Fruit fly (Drosophila melanogaster) whole organism, embryonic: Measurements from ENCODE around the gene CG2147.

Experiments
- BEAF-32 ChIP-seq: fragments of 200-800 bp; sonication (Bioruptor generic); optimal IDR thresholded peaks from 3 replicates; lab custom pipeline; 2017; ENCODE audit warnings: missing biosample characterization, missing genetic modification characterization, mild to moderate bottlenecking, moderate library complexity, missing genetic modification reagents
- Blimp-1 ChIP-seq: fragments of 200-800 bp; sonication (Bioruptor generic); optimal IDR thresholded peaks from 3 replicates; lab custom pipeline; 2018; ENCODE audit warnings: missing biosample characterization, missing genetic modification characterization, mild to moderate bottlenecking, moderate library complexity, missing genetic modification reagents
- CG10979 ChIP-seq: fragments of 200-800 bp; sonication (Bioruptor generic); optimal IDR thresholded peaks from 2 replicates; lab custom pipeline; 2018; ENCODE audit warnings: missing biosample characterization, mild to moderate bottlenecking, missing genetic modification characterization, moderate library complexity
- CG12659 ChIP-seq: fragments of 200-800 bp; sonication (Bioruptor generic); optimal IDR thresholded peaks from 3 replicates; lab custom pipeline; 2017; ENCODE audit warnings: mild to moderate bottlenecking, missing biosample characterization, missing genetic modification reagents, missing genetic modification characterization
- CG14965 ChIP-seq: fragments of 200-800 bp; sonication (Bioruptor generic); optimal IDR thresholded peaks from 2 replicates; lab custom pipeline; 2016; ENCODE audit warnings: missing biosample characterization, missing genetic modification characterization, borderline replicate concordance
- CG16815 ChIP-seq: fragments of 200-800 bp; sonication (Bioruptor generic); optimal IDR thresholded peaks from 3 replicates; lab custom pipeline; 2017; ENCODE audit warnings: missing biosample characterization, mild to moderate bottlenecking, missing genetic modification characterization
- CG16863 ChIP-seq: fragments of 200-800 bp; sonication (Bioruptor generic); optimal IDR thresholded peaks from 3 replicates; lab custom pipeline; 2016; ENCODE audit warnings: missing biosample characterization, missing genetic modification characterization
- CG17359 ChIP-seq: fragments of 200-800 bp; sonication (Bioruptor generic); optimal IDR thresholded peaks from 3 replicates; lab custom pipeline; 2018; ENCODE audit warnings: missing biosample characterization, mild to moderate bottlenecking, missing genetic modification characterization, moderate library complexity
- CG18011 ChIP-seq: fragments of 200-800 bp; sonication (Bioruptor generic); optimal IDR thresholded peaks from 2 replicates; lab custom pipeline; 2017; ENCODE audit warnings: missing biosample characterization, missing genetic modification characterization, mild to moderate bottlenecking, moderate library complexity, missing genotype
- CG2199 ChIP-seq: fragments of 200-800 bp; sonication (Bioruptor generic); IDR thresholded peaks from 3 replicates; pipeline ENCODE4 v1.3.6; 2022; ENCODE audit warnings: missing biosample characterization, missing genetic modification characterization
- CG3065 ChIP-seq: fragments of 200-800 bp; sonication (Bioruptor generic); optimal IDR thresholded peaks from 2 replicates; lab custom pipeline; 2016; ENCODE audit warnings: missing biosample characterization, missing genetic modification characterization
- CG32532 ChIP-seq: fragments of 200-800 bp; sonication (Bioruptor generic); IDR thresholded peaks from 2 replicates; pipeline ENCODE4 v1.3.6; 2022; ENCODE audit warnings: missing biosample characterization, missing genetic modification characterization
- CG3726 ChIP-seq: fragments of 200-800 bp; sonication (Bioruptor generic); IDR thresholded peaks from 3 replicates; pipeline ENCODE4, ENCODE4 v1.3.6; 2022; ENCODE audit warnings: missing biosample characterization, missing genetic modification characterization
- CG4424 ChIP-seq: fragments of 200-800 bp; sonication (Bioruptor generic); optimal IDR thresholded peaks from 3 replicates; lab custom pipeline; 2016; ENCODE audit warnings: missing biosample characterization, missing genetic modification characterization
- CG6654 ChIP-seq: fragments of 200-800 bp; sonication (Bioruptor generic); optimal IDR thresholded peaks from 2 replicates; lab custom pipeline; 2017; ENCODE audit warnings: missing biosample characterization, mild to moderate bottlenecking, missing genetic modification characterization
- CG7357 ChIP-seq: fragments of 200-800 bp; sonication (Bioruptor generic); IDR thresholded peaks from 3 replicates; pipeline ENCODE4 v1.3.6; 2022; ENCODE audit warnings: missing biosample characterization, missing genetic modification characterization
- CG7372 ChIP-seq: fragments of 200-800 bp; sonication (Bioruptor generic); IDR thresholded peaks from 2 replicates; pipeline ENCODE4 v1.3.6; 2022; ENCODE audit warnings: missing biosample characterization, missing genetic modification characterization
- CG7745 ChIP-seq: fragments of 200-800 bp; sonication (Bioruptor generic); optimal IDR thresholded peaks from 2 replicates; lab custom pipeline; 2018; ENCODE audit warnings: missing biosample characterization, mild to moderate bottlenecking, missing genetic modification characterization, moderate library complexity
- CG7839 ChIP-seq: fragments of 200-800 bp; sonication (Bioruptor generic); optimal IDR thresholded peaks from 3 replicates; lab custom pipeline; 2018; ENCODE audit warnings: missing biosample characterization, mild to moderate bottlenecking, missing genetic modification characterization, moderate library complexity
- CG8478 ChIP-seq: fragments of >200 bp; optimal IDR thresholded peaks from 2 replicates; lab custom pipeline; 2018
- Dfd ChIP-seq, 2 experiments: fragments of >200 bp; optimal IDR thresholded peaks; 2 replicates each; lab custom pipeline; 2017; ENCODE audit warnings: missing biosample characterization in 2 of 2, missing genetic modification characterization in 2 of 2
- Dp ChIP-seq: fragments of 200-800 bp; sonication (Bioruptor generic); optimal IDR thresholded peaks from 2 replicates; lab custom pipeline; 2018; ENCODE audit warnings: missing biosample characterization, mild to moderate bottlenecking, missing genetic modification characterization, moderate library complexity
- Elba2 ChIP-seq: fragments of 200-800 bp; sonication (Bioruptor generic); optimal IDR thresholded peaks from 3 replicates; lab custom pipeline; 2016; ENCODE audit warnings: missing biosample characterization, missing genetic modification characterization
- Ets65A ChIP-seq: fragments of 200-800 bp; sonication (Bioruptor generic); peaks from one replicate; lab custom pipeline; 2016; ENCODE audit warnings: missing biosample characterization, missing genetic modification characterization
- Fer3 ChIP-seq: fragments of 200-800 bp; sonication (Bioruptor generic); optimal IDR thresholded peaks from 2 replicates; lab custom pipeline; 2018; ENCODE audit warnings: missing biosample characterization, mild to moderate bottlenecking, missing genetic modification characterization, moderate library complexity
- GATAe ChIP-seq: fragments of 200-800 bp; sonication (Bioruptor generic); conservative IDR thresholded peaks from 2 replicates; pipeline ENCODE4 v1.3.6; 2022; ENCODE audit warnings: missing biosample characterization, missing genetic modification characterization
- Gug ChIP-seq: fragments of 200-800 bp; sonication (Bioruptor generic); IDR thresholded peaks from 4 replicates; pipeline ENCODE4 v1.3.6; 2022; ENCODE audit warnings: missing biosample characterization, missing genetic modification characterization
- H15 ChIP-seq: fragments of 200-800 bp; sonication (Bioruptor generic); IDR thresholded peaks from 3 replicates; pipeline ENCODE4 v1.3.6; 2022; ENCODE audit warnings: missing biosample characterization, missing genetic modification characterization
- H2.0 ChIP-seq: fragments of 200-800 bp; sonication (Bioruptor generic); IDR thresholded peaks from 2 replicates; pipeline ENCODE4 v1.3.6; 2022; ENCODE audit warnings: missing biosample characterization, missing genetic modification characterization
- Hey ChIP-seq: fragments of 200-800 bp; sonication (Bioruptor generic); optimal IDR thresholded peaks from 3 replicates; lab custom pipeline; 2018; ENCODE audit warnings: missing biosample characterization, mild to moderate bottlenecking, missing genetic modification characterization
- HmgZ ChIP-seq: fragments of 200-800 bp; sonication (Bioruptor generic); optimal IDR thresholded peaks from 2 replicates; lab custom pipeline; 2018; ENCODE audit warnings: missing biosample characterization, mild to moderate bottlenecking, missing genetic modification characterization
- Hr39 ChIP-seq: fragments of >200 bp; optimal IDR thresholded peaks from 2 replicates; lab custom pipeline; 2017
- Neu2 ChIP-seq: fragments of 200-800 bp; sonication (Bioruptor generic); optimal IDR thresholded peaks from 3 replicates; lab custom pipeline; 2016; ENCODE audit warnings: missing biosample characterization, missing genetic modification characterization, borderline replicate concordance
- Scr ChIP-seq: fragments of 200-800 bp; sonication (Bioruptor generic); IDR thresholded peaks from 2 replicates; pipeline ENCODE4 v1.3.6; 2022; ENCODE audit warnings: missing biosample characterization, missing genetic modification characterization; ENCODE audit not compliant: partially characterized antibody
- ac ChIP-seq: fragments of 200-800 bp; sonication (Bioruptor generic); optimal IDR thresholded peaks from 3 replicates; lab custom pipeline; 2017; ENCODE audit warnings: missing biosample characterization, mild to moderate bottlenecking, missing genetic modification characterization
- ara ChIP-seq: fragments of 200-800 bp; sonication (Bioruptor generic); IDR thresholded peaks from 2 replicates; pipeline ENCODE4 v1.3.6; 2022; ENCODE audit warnings: missing biosample characterization, missing genetic modification characterization
- az2 ChIP-seq: fragments of 200-800 bp; sonication (Bioruptor generic); optimal IDR thresholded peaks from 3 replicates; lab custom pipeline; 2016; ENCODE audit warnings: missing biosample characterization, missing genetic modification characterization
- bbx ChIP-seq: fragments of 200-800 bp; sonication (Bioruptor generic); IDR thresholded peaks from 2 replicates; pipeline ENCODE4 v1.3.6; 2022; ENCODE audit warnings: missing biosample characterization, missing genetic modification characterization; ENCODE audit not compliant: partially characterized antibody
- chinmo ChIP-seq: fragments of 200-800 bp; sonication (Bioruptor generic); IDR thresholded peaks from 4 replicates; pipeline ENCODE4 v1.3.6; 2022; ENCODE audit warnings: missing biosample characterization, missing genetic modification characterization; ENCODE audit not compliant: partially characterized antibody
- crol ChIP-seq: fragments of 200-800 bp; sonication (Bioruptor generic); IDR thresholded peaks from 2 replicates; pipeline ENCODE4 v1.3.6; 2022; ENCODE audit warnings: missing biosample characterization, missing genetic modification characterization
- fd102C ChIP-seq: fragments of 200-800 bp; sonication (Bioruptor generic); optimal IDR thresholded peaks from 2 replicates; lab custom pipeline; 2018; ENCODE audit warnings: missing biosample characterization, mild to moderate bottlenecking, missing genetic modification characterization, moderate library complexity
- fru ChIP-seq: fragments of >200 bp; optimal IDR thresholded peaks from 2 replicates; lab custom pipeline; 2017
- grn ChIP-seq: fragments of 200-800 bp; sonication (Bioruptor generic); optimal IDR thresholded peaks from 3 replicates; lab custom pipeline; 2017; ENCODE audit warnings: missing biosample characterization, missing genetic modification characterization
- gsb ChIP-seq: fragments of 200-800 bp; sonication (Bioruptor generic); IDR thresholded peaks from 2 replicates; pipeline ENCODE4 v1.3.6; 2022; ENCODE audit warnings: missing biosample characterization, missing genetic modification characterization
- hbn ChIP-seq: fragments of 200-800 bp; sonication (Bioruptor generic); IDR thresholded peaks from 2 replicates; pipeline ENCODE4 v1.3.6; 2022; ENCODE audit warnings: missing biosample characterization, missing genetic modification characterization; ENCODE audit not compliant: partially characterized antibody
- kay ChIP-seq: fragments of 200-800 bp; sonication (Bioruptor generic); optimal IDR thresholded peaks from 2 replicates; lab custom pipeline; 2016; ENCODE audit warnings: missing biosample characterization, missing genetic modification characterization
- lab ChIP-seq: fragments of 200-800 bp; sonication (Bioruptor generic); optimal IDR thresholded peaks from 3 replicates; lab custom pipeline; 2017; ENCODE audit warnings: missing biosample characterization, missing genetic modification characterization, mild to moderate bottlenecking, moderate library complexity, missing genetic modification reagents
- lmd ChIP-seq: fragments of 200-800 bp; sonication (Bioruptor generic); IDR thresholded peaks from 2 replicates; pipeline ENCODE4 v1.3.6; 2022; ENCODE audit warnings: missing biosample characterization, missing genetic modification characterization
- nom ChIP-seq: fragments of 200-800 bp; sonication (Bioruptor generic); optimal IDR thresholded peaks from 2 replicates; lab custom pipeline; 2017; ENCODE audit warnings: missing biosample characterization, missing genetic modification characterization, mild to moderate bottlenecking, moderate library complexity, missing genetic modification reagents
- schlank ChIP-seq: fragments of 200-800 bp; sonication (Bioruptor generic); optimal IDR thresholded peaks from 2 replicates; lab custom pipeline; 2018; ENCODE audit warnings: missing biosample characterization, mild to moderate bottlenecking, missing genetic modification characterization
- zen ChIP-seq: fragments of 200-800 bp; sonication (Bioruptor generic); optimal IDR thresholded peaks from 3 replicates; lab custom pipeline; 2018; ENCODE audit warnings: missing biosample characterization, mild to moderate bottlenecking, missing genetic modification characterization, moderate library complexity

CG2147 gene

DNA sequence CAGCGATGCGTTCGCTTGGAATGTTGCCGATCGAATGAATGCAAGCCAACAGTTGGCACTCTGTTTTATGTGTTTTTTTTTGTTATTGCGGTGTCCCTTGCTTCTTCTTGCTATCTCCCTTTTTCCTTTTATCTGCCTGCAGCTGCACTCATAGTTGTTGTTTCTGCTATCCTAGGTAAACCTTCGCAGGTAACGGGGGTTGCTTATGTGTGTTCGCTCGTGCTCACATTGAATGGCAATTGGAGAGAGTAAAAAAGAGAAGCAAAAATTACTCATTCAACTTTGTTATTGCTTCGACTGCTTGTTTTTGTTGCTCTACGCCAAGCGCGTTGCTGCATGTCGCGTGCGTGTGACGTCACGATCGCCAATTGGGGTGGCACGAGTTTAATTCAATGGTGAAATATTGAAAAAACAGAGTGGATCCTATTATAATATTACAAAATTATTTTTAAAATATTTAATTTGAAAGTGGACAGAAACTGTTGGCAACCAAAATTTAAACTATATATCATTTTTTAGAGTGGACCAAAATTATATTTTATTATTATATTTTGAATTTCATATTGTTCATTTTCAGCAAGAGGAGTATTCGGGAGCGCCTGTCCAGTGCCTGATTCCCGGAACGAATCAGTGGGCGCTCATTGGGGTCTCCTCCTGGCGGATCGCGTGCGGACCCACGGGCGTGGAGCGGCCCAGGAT lies 31.0 kb downstream of the CG2147 start, which contains the start of gene Corp (continued):
- TF ChIP-seq CG4424 (GFP tag; lab: Kevin White, UChicago) = peak; percentile 26
- TF ChIP-seq Ets65A (GFP tag; lab: Kevin White, UChicago) = peak; percentile 71
- no peak for TF ChIP-seq az2 (GFP tag; lab: Kevin White, UChicago)
- no peak for TF ChIP-seq grn (GFP tag; lab: Kevin White, UChicago)
- peak; percentile 43 for TF ChIP-seq lmd (GFP tag; lab: Robert Waterston, UW)
- TF ChIP-seq Fer3 (tag; lab: Kevin White, UChicago) = no peak
- TF ChIP-seq CG16815 (GFP tag; lab: Kevin White, UChicago) = no peak
- no peak for TF ChIP-seq HmgZ (tag; lab: Kevin White, UChicago)
- TF ChIP-seq nom (GFP tag; lab: Kevin White, UChicago) = peak; percentile 67
- TF ChIP-seq Scr = no peak
- no peak for TF ChIP-seq Gug (GFP tag; lab: Robert Waterston, UW)
- no peak for TF ChIP-seq ara (GFP tag; lab: Robert Waterston, UW)
- no peak for TF ChIP-seq CG18011
- TF ChIP-seq Dp (GFP tag; lab: Kevin White, UChicago) = no peak
- TF ChIP-seq GATAe (GFP tag; lab: Robert Waterston, UW) = no peak
- no peak for TF ChIP-seq kay (GFP tag; lab: Kevin White, UChicago)
- TF ChIP-seq CG17359 = peak; percentile 57
- no peak for TF ChIP-seq CG16863
- no peak for TF ChIP-seq CG2199
- no peak for TF ChIP-seq CG32532 (GFP tag; lab: Robert Waterston, UW)
- no peak for TF ChIP-seq schlank
- TF ChIP-seq fd102C (GFP tag; lab: Kevin White, UChicago) = no peak
- no peak for TF ChIP-seq chinmo (GFP tag; lab: Robert Waterston, UW)
- TF ChIP-seq CG7372 = no peak
- no peak for TF ChIP-seq gsb (GFP tag; lab: Robert Waterston, UW)
- no peak for TF ChIP-seq CG14965
- peak; percentile 92 for TF ChIP-seq Elba2 (GFP tag; lab: Kevin White, UChicago)
- TF ChIP-seq fru = no peak
- no peak for TF ChIP-seq CG7745 (tag; lab: Kevin White, UChicago)
- TF ChIP-seq Hey (tag; lab: Kevin White, UChicago) = no peak
- TF ChIP-seq H2.0 (GFP tag; lab: Robert Waterston, UW) = no peak
- no peak for TF ChIP-seq CG8478 (lab: Kevin White, UChicago)
- TF ChIP-seq Neu2 = no peak
- TF ChIP-seq CG7357 = no peak
- no peak for TF ChIP-seq hbn (GFP tag; lab: Robert Waterston, UW)
- TF ChIP-seq bbx (GFP tag; lab: Robert Waterston, UW) = no peak
- no peak for TF ChIP-seq Hr39 (lab: Kevin White, UChicago)
- no peak for TF ChIP-seq CG3065 (GFP tag; lab: Kevin White, UChicago)
- no peak for TF ChIP-seq BEAF-32
- no peak for TF ChIP-seq CG3726 (GFP tag; lab: Robert Waterston, UW)
- TF ChIP-seq CG10979 (tag; lab: Kevin White, UChicago) = peak; percentile 32
- TF ChIP-seq zen = no peak
- peak; percentile 42 for TF ChIP-seq ac
- peak; percentile 38 for TF ChIP-seq CG7839
- TF ChIP-seq CG12659 (GFP tag; lab: Kevin White, UChicago) = peak; percentile 31
- TF ChIP-seq Blimp-1 = peak; percentile 49
- no peak for TF ChIP-seq Dfd (GFP tag; optimal IDR thresholded peaks at IDR 0.05; lab: Kevin White, UChicago)
- peak; percentile 48 for TF ChIP-seq lab (GFP tag; lab: Kevin White, UChicago)
- TF ChIP-seq H15 (GFP tag; lab: Robert Waterston, UW) = no peak
- no peak for TF ChIP-seq crol (GFP tag; lab: Robert Waterston, UW)
- TF ChIP-seq CG6654 (GFP tag; lab: Kevin White, UChicago) = no peak
